Fruit fly (Drosophila melanogaster) whole organism, pupa: ENCODE measurements around the gene CG12692.
"Not testable (repeated sequence)": the region's sequence is repeated elsewhere in the genome, so short reads cannot be mapped to it uniquely, and the experiment has no call there.

Experiments used
- CG4496 ChIP-seq: fragments of 200-800 bp; sonication (Bioruptor generic); IDR thresholded peaks from 3 replicates; pipeline ENCODE4 v1.3.6; 2022; ENCODE audit warnings: missing biosample characterization, missing genetic modification characterization
- CG8159 ChIP-seq: fragments of 200-800 bp; sonication (Bioruptor generic); optimal IDR thresholded peaks from 3 replicates; lab custom pipeline; 2018; ENCODE audit warnings: missing biosample characterization, mild to moderate bottlenecking, missing genetic modification characterization, moderate library complexity
- fd96Ca ChIP-seq: fragments of 200-800 bp; sonication (Bioruptor generic); IDR thresholded peaks from 3 replicates; pipeline ENCODE4 v1.3.6; 2022; ENCODE audit warnings: missing biosample characterization, missing genetic modification characterization
- rn ChIP-seq: fragments of 200-800 bp; sonication (Bioruptor generic); IDR thresholded peaks from 2 replicates; pipeline ENCODE4 v1.3.6; 2022; ENCODE audit warnings: missing biosample characterization, missing genetic modification characterization

dm6 chrX:4318701-4319100 is 16.6 kb upstream of the CG12692 start, which contains the start of gene mei-9:
- TF ChIP-seq rn (GFP tag; lab: Robert Waterston, UW); CG8159 (tag; lab: Kevin White, UChicago); fd96Ca; CG4496 (GFP tag; lab: Robert Waterston, UW): not testable (repeated sequence)
